Worm (Caenorhabditis elegans) whole organism, L4 larva: Measurements from ENCODE around the gene F38A5.6.

ENCODE experiments used
- F10B5.3 ChIP-seq: sonication (generic microtip); optimal IDR thresholded peaks from 2 replicates; lab custom pipeline; 2016; ENCODE audit warnings: mild to moderate bottlenecking, missing genetic modification characterization, missing compliant biosample characterization
- F49E8.2 ChIP-seq: sonication (generic microtip); optimal IDR thresholded peaks from 2 replicates; lab custom pipeline; 2016; ENCODE audit warnings: missing compliant biosample characterization, mild to moderate bottlenecking, missing genetic modification characterization, borderline replicate concordance
- T20F7.1 ChIP-seq: fragments of 200-800 bp; sonication (Bioruptor generic); optimal IDR thresholded peaks from 2 replicates; lab custom pipeline; 2018; ENCODE audit warnings: mild to moderate bottlenecking, missing genetic modification characterization, missing compliant biosample characterization
- Y105C5A.15 ChIP-seq: fragments of 200-800 bp; sonication (Bioruptor generic); IDR thresholded peaks from 2 replicates; pipeline ENCODE4 v1.3.6; 2022; ENCODE audit warnings: missing genetic modification characterization, missing compliant biosample characterization
- Y5F2A.4 ChIP-seq: fragments of 200-800 bp; sonication (Bioruptor generic); optimal IDR thresholded peaks from 2 replicates; lab custom pipeline; 2018; ENCODE audit warnings: mild to moderate bottlenecking, missing genetic modification characterization, missing compliant biosample characterization
- Y75B8A.6 ChIP-seq: fragments of 200-800 bp; sonication (Bioruptor generic); IDR thresholded peaks from 2 replicates; pipeline ENCODE4 v1.3.6; 2022; ENCODE audit warnings: missing genetic modification reagents, missing genetic modification characterization, missing compliant biosample characterization
- aha-1 ChIP-seq: fragments of 150-350 bp; peaks from one replicate; lab custom pipeline; 2014; ENCODE audit warnings: missing biosample characterization, missing genetic modification characterization
- aly-2 ChIP-seq: sonication (generic microtip); optimal IDR thresholded peaks from 2 replicates; lab custom pipeline; 2018; ENCODE audit warnings: missing biosample characterization, missing genetic modification characterization
- ceh-20 ChIP-seq: fragments of 200-800 bp; sonication (Bioruptor generic); IDR thresholded peaks from 2 replicates; pipeline ENCODE4 v1.3.6; 2022; ENCODE audit warnings: missing genetic modification reagents, missing genetic modification characterization, missing compliant biosample characterization
- ces-1 ChIP-seq: fragments of 150-350 bp; sonication (generic microtip); optimal IDR thresholded peaks from 4 replicates; lab custom pipeline; 2014; ENCODE audit warnings: missing biosample characterization, missing genetic modification reagents, missing genetic modification characterization
- cey-2 ChIP-seq: sonication (generic microtip); optimal IDR thresholded peaks from 3 replicates; lab custom pipeline; 2017; ENCODE audit warnings: missing genetic modification characterization, mild to moderate bottlenecking, missing compliant biosample characterization, antibody characterized with exemption, borderline replicate concordance; ENCODE audit not compliant: insufficient read depth
- ctbp-1 ChIP-seq: fragments of 200-800 bp; sonication (Bioruptor generic); IDR thresholded peaks from 2 replicates; pipeline ENCODE4 v1.3.6; 2022; ENCODE audit warnings: missing genetic modification reagents, missing genetic modification characterization, missing compliant biosample characterization
- duxl-1 ChIP-seq: sonication (generic microtip); optimal IDR thresholded peaks from 2 replicates; lab custom pipeline; 2016; ENCODE audit warnings: mild to moderate bottlenecking, missing genetic modification characterization, moderate library complexity, missing compliant biosample characterization; ENCODE audit not compliant: poor library complexity
- dve-1 ChIP-seq: sonication (generic microtip); optimal IDR thresholded peaks from 2 replicates; lab custom pipeline; 2017; ENCODE audit warnings: antibody characterized with exemption, mild to moderate bottlenecking, missing genetic modification characterization, missing compliant biosample characterization; ENCODE audit not compliant: insufficient read depth
- gei-8 ChIP-seq: fragments of 200-800 bp; sonication (Bioruptor generic); optimal IDR thresholded peaks from 2 replicates; lab custom pipeline; 2018; ENCODE audit warnings: mild to moderate bottlenecking, missing genetic modification characterization, missing compliant biosample characterization
- hlh-30 ChIP-seq: sonication (generic microtip); optimal IDR thresholded peaks from 2 replicates; lab custom pipeline; 2017; ENCODE audit warnings: antibody characterized with exemption, mild to moderate bottlenecking, missing genetic modification characterization, missing compliant biosample characterization; ENCODE audit not compliant: insufficient read depth
- jun-1 ChIP-seq: fragments of 150-350 bp; optimal IDR thresholded peaks from 2 replicates; lab custom pipeline; 2014; ENCODE audit warnings: missing biosample characterization, missing genetic modification reagents, missing genetic modification characterization
- lim-7 ChIP-seq: fragments of 200-800 bp; sonication (Bioruptor generic); IDR thresholded peaks from 2 replicates; pipeline ENCODE4 v1.3.6; 2022; ENCODE audit warnings: missing genetic modification characterization, missing compliant biosample characterization
- lin-13 ChIP-seq: fragments of 150-350 bp; optimal IDR thresholded peaks from 2 replicates; lab custom pipeline; 2014; ENCODE audit warnings: missing biosample characterization, missing genetic modification reagents, missing genetic modification characterization
- lin-29 ChIP-seq: fragments of 200-800 bp; sonication (Bioruptor generic); IDR thresholded peaks from 2 replicates; pipeline ENCODE4 v1.3.6; 2022; ENCODE audit warnings: missing genetic modification reagents, missing genetic modification characterization, missing compliant biosample characterization
- lin-39 ChIP-seq: fragments of 150-350 bp; optimal IDR thresholded peaks from 2 replicates; lab custom pipeline; 2014; ENCODE audit warnings: missing biosample characterization, missing genetic modification reagents, missing genetic modification characterization
- madf-5 ChIP-seq, 2 experiments: fragments of 200-800 bp; sonication (Bioruptor generic); IDR thresholded peaks; 2 replicates each; pipeline ENCODE4 v1.3.6; 2022; ENCODE audit warnings: missing compliant biosample characterization in 2 of 2, missing genetic modification characterization in 2 of 2
- madf-9 ChIP-seq: fragments of 200-800 bp; sonication (Bioruptor generic); conservative IDR thresholded peaks from 2 replicates; pipeline ENCODE4 v1.3.6; 2022; ENCODE audit warnings: missing genetic modification reagents, missing genetic modification characterization, missing compliant biosample characterization
- mdl-1 ChIP-seq, 2 experiments: fragments of 150-350 bp in 1 of 2; sonication (generic microtip) in 1 of 2; optimal IDR thresholded peaks; 2 replicates each; lab custom pipeline; 2014 to 2017; ENCODE audit warnings: missing biosample characterization in 2 of 2, missing genetic modification characterization in 2 of 2
- mdt-29 ChIP-seq: fragments of 200-800 bp; sonication (Bioruptor generic); IDR thresholded peaks from 2 replicates; pipeline ENCODE4 v1.3.6; 2022; ENCODE audit warnings: missing genetic modification reagents, missing genetic modification characterization, missing compliant biosample characterization
- mep-1 ChIP-seq: fragments of 150-350 bp; sonication (generic microtip); optimal IDR thresholded peaks from 3 replicates; lab custom pipeline; 2014; ENCODE audit warnings: missing biosample characterization, missing genetic modification characterization
- mes-2 ChIP-seq: sonication (generic microtip); optimal IDR thresholded peaks from 2 replicates; lab custom pipeline; 2016; ENCODE audit warnings: missing genotype, mild to moderate bottlenecking, missing genetic modification characterization, missing compliant biosample characterization; ENCODE audit not compliant: poor library complexity, severe bottlenecking
- nhr-10 ChIP-seq: fragments of 150-350 bp; optimal IDR thresholded peaks from 2 replicates; lab custom pipeline; 2014; ENCODE audit warnings: missing biosample characterization, missing genetic modification characterization
- nhr-102 ChIP-seq: sonication (generic microtip); optimal IDR thresholded peaks from 2 replicates; lab custom pipeline; 2016; ENCODE audit warnings: mild to moderate bottlenecking, missing genetic modification characterization, moderate library complexity, missing compliant biosample characterization
- nhr-11 ChIP-seq: fragments of 150-350 bp; optimal IDR thresholded peaks from 2 replicates; lab custom pipeline; 2014; ENCODE audit warnings: missing biosample characterization, missing genetic modification characterization
- nhr-111 ChIP-seq: fragments of 200-800 bp; sonication (Bioruptor generic); optimal IDR thresholded peaks from 2 replicates; lab custom pipeline; 2018; ENCODE audit warnings: mild to moderate bottlenecking, missing genetic modification characterization, missing compliant biosample characterization
- nhr-237 ChIP-seq: sonication (generic microtip); optimal IDR thresholded peaks from 2 replicates; lab custom pipeline; 2017; ENCODE audit warnings: missing biosample characterization, missing genetic modification characterization
- nhr-48 ChIP-seq: sonication (generic microtip); optimal IDR thresholded peaks from 2 replicates; lab custom pipeline; 2016; ENCODE audit warnings: mild to moderate bottlenecking, missing genetic modification characterization, missing compliant biosample characterization
- pha-4 ChIP-seq, 2 experiments: fragments of 150-350 bp in 1 of 2; fragments of 200-800 bp in 1 of 2; sonication (Bioruptor generic) in 1 of 2; IDR thresholded peaks in 1 of 2; optimal IDR thresholded peaks in 1 of 2; 2 replicates each; pipeline versions ENCODE4 v1.3.6 to Lab custom; 2014 to 2022; ENCODE audit warnings: missing genetic modification characterization in 2 of 2, missing genetic modification reagents in 2 of 2, missing biosample characterization in 1 of 2, missing compliant biosample characterization in 1 of 2
- php-3 ChIP-seq: fragments of 200-800 bp; sonication (Bioruptor generic); IDR thresholded peaks from 2 replicates; pipeline ENCODE4 v1.3.6; 2022; ENCODE audit warnings: missing genetic modification reagents, missing genetic modification characterization, missing compliant biosample characterization
- pqm-1 ChIP-seq: sonication (generic microtip); optimal IDR thresholded peaks from 2 replicates; lab custom pipeline; 2017; ENCODE audit warnings: missing biosample characterization, missing genetic modification characterization
- rbr-2 ChIP-seq: sonication (generic microtip); optimal IDR thresholded peaks from 2 replicates; lab custom pipeline; 2016; ENCODE audit warnings: missing genotype, missing genetic modification characterization, missing compliant biosample characterization
- saeg-2 ChIP-seq: fragments of 200-800 bp; sonication (Bioruptor generic); IDR thresholded peaks from 2 replicates; pipeline ENCODE4 v1.3.6; 2022; ENCODE audit warnings: missing genetic modification reagents, missing genetic modification characterization, missing compliant biosample characterization
- sdz-12 ChIP-seq: fragments of 200-800 bp; sonication (Bioruptor generic); optimal IDR thresholded peaks from 2 replicates; lab custom pipeline; 2018; ENCODE audit warnings: mild to moderate bottlenecking, missing genetic modification characterization, missing compliant biosample characterization
- set-16 ChIP-seq: fragments of 200-800 bp; sonication (Bioruptor generic); IDR thresholded peaks from 2 replicates; pipeline ENCODE4 v1.3.6; 2022; ENCODE audit warnings: missing genetic modification reagents, missing genetic modification characterization, missing compliant biosample characterization
- skn-1 ChIP-seq: fragments of 150-350 bp; optimal IDR thresholded peaks from 2 replicates; lab custom pipeline; 2014; ENCODE audit warnings: missing biosample characterization, missing genetic modification characterization
- snpc-1.2 ChIP-seq: fragments of 200-800 bp; sonication (Bioruptor generic); IDR thresholded peaks from 2 replicates; pipeline ENCODE4 v1.3.6; 2022; ENCODE audit warnings: missing genetic modification reagents, missing genetic modification characterization, missing compliant biosample characterization
- tra-1 ChIP-seq: fragments of 200-800 bp; sonication (Bioruptor generic); IDR thresholded peaks from 2 replicates; pipeline ENCODE4 v1.3.6; 2022; ENCODE audit warnings: missing genetic modification reagents, missing genetic modification characterization, missing compliant biosample characterization
- unc-62 ChIP-seq, 3 experiments: fragments of 150-350 bp in 1 of 3; sonication (generic microtip); optimal IDR thresholded peaks in 2 of 3; peaks in 1 of 3; 1 replicate in 1 of 3; 2 replicates in 2 of 3; lab custom pipeline; 2014 to 2017; ENCODE audit warnings: missing biosample characterization in 3 of 3, missing genetic modification characterization in 3 of 3, missing genetic modification reagents in 3 of 3, missing genotype in 1 of 3
- zag-1 ChIP-seq: fragments of 150-350 bp; optimal IDR thresholded peaks from 2 replicates; lab custom pipeline; 2014; ENCODE audit warnings: missing biosample characterization, missing genetic modification characterization
- zfp-3 ChIP-seq: fragments of 200-800 bp; sonication (Bioruptor generic); conservative IDR thresholded peaks from 2 replicates; pipeline ENCODE4 v1.3.6; 2022; ENCODE audit warnings: missing genetic modification reagents, missing genetic modification characterization, missing compliant biosample characterization
- zip-11 ChIP-seq: fragments of 200-800 bp; sonication (Bioruptor generic); IDR thresholded peaks from 2 replicates; pipeline ENCODE4 v1.3.6; 2022; ENCODE audit warnings: missing genetic modification characterization, missing compliant biosample characterization
- zip-2 ChIP-seq: fragments of 150-350 bp; optimal IDR thresholded peaks from 2 replicates; lab custom pipeline; 2014; ENCODE audit warnings: missing biosample characterization, missing genetic modification characterization
- ztf-7 ChIP-seq: fragments of 150-350 bp; optimal IDR thresholded peaks from 2 replicates; lab custom pipeline; 2014; ENCODE audit warnings: missing biosample characterization, missing genetic modification characterization

The F38A5.6 gene

DNA sequence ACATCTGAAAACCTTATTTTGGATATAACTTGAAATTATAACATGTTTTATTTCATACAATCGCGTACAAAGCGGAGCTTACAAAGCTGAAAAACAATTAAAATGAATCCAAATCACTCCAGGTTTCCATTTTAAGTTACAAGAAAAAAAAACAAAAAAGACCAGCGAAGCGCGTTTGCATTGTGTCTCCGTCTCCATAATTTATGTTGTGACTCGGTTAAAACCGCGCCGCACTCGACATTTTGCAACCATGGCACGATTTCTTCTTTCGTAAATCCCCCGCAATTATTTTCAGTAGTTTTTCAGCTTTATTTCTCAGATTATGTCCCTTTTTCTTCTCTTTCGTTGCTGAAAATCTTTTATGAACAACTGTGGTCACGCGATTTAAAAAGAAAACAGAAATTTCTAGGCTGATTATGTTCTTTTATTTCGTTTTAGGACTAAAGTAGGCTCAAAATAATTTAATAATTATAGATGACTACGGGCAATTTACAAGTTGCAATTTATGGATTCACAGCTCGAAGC is 11.7 kb downstream of the F38A5.6 start, which contains the start of the genes F38A5.2 and dnj-11:
Gene F38A5.2, minus strand, starts transcription at position 4 of the 525 bp plus-strand sequence.
Gene dnj-11, plus strand, starts transcription at position 475 of the 525 bp plus-strand sequence.
- TF ChIP-seq T20F7.1 (GFP tag; lab: Kevin White, UChicago) (no peak), F10B5.3 (tag; lab: Kevin White, UChicago) (no peak), nhr-11 (tag; lab: Kevin White, UChicago) (peak; percentile 50), nhr-102 (tag; lab: Kevin White, UChicago) (no peak), pqm-1 (tag; lab: Kevin White, UChicago) (no peak), Y75B8A.6 (GFP tag; lab: Robert Waterston, UW) (no peak), lim-7 (GFP tag; lab: Robert Waterston, UW) (no peak), nhr-48 (tag; lab: Kevin White, UChicago) (no peak), ctbp-1 (GFP tag; lab: Robert Waterston, UW) (0 out of 2 replicates have a peak, but pooled peaks have one; percentile 26), Y105C5A.15 (GFP tag; lab: Robert Waterston, UW) (no peak), unc-62 (GFP tag; optimal IDR thresholded peaks at IDR 0.05 in 1 of 2; lab: Kevin White, UChicago) (peak in 1 of 2 experiments; percentile 89), unc-62 (tag; optimal IDR thresholded peaks at IDR 0.05; lab: Kevin White, UChicago) (no peak), Y5F2A.4 (GFP tag; lab: Kevin White, UChicago) (no peak), pha-4 (GFP tag; IDR thresholded peaks at IDR 0.05; lab: Robert Waterston, UW) (no peak), pha-4 (tag; optimal IDR thresholded peaks at IDR 0.05; lab: Kevin White, UChicago) (peak; percentile 80), nhr-10 (tag; lab: Kevin White, UChicago) (no peak), lin-39 (no peak), lin-29 (GFP tag; lab: Robert Waterston, UW) (no peak), duxl-1 (tag; lab: Kevin White, UChicago) (peak; percentile 26), mep-1 (tag; lab: Kevin White, UChicago) (peak; percentile 84), saeg-2 (GFP tag; lab: Robert Waterston, UW) (no peak), zfp-3 (GFP tag; lab: Robert Waterston, UW) (no peak), lin-13 (GFP tag; lab: Kevin White, UChicago) (peak; percentile 50), madf-5 (GFP tag; IDR thresholded peaks at IDR 0.05; lab: Robert Waterston, UW) (no peak), ztf-7 (tag; lab: Kevin White, UChicago) (no peak), set-16 (GFP tag; lab: Robert Waterston, UW) (no peak), sdz-12 (GFP tag; lab: Kevin White, UChicago) (no peak), php-3 (no peak), jun-1 (tag; lab: Kevin White, UChicago) (no peak), zag-1 (no peak), zip-11 (no peak), zip-2 (tag; lab: Kevin White, UChicago) (no peak), mdt-29 (GFP tag; lab: Robert Waterston, UW) (no peak), snpc-1.2 (GFP tag; lab: Robert Waterston, UW) (peak; percentile 66), ceh-20 (GFP tag; lab: Robert Waterston, UW) (peak; percentile 31; the same call in 1 of the 2 replicates), nhr-237 (tag; lab: Kevin White, UChicago) (no peak), skn-1 (tag; lab: Kevin White, UChicago) (no peak), hlh-30 (peak; percentile 70), tra-1 (GFP tag; lab: Robert Waterston, UW) (0 out of 2 replicates have a peak, but pooled peaks have one; percentile 12), rbr-2 (tag; lab: Kevin White, UChicago) (peak; percentile 60), aly-2 (tag; lab: Kevin White, UChicago) (no peak), gei-8 (GFP tag; lab: Kevin White, UChicago) (no peak), mdl-1 (tag; optimal IDR thresholded peaks at IDR 0.05; lab: Kevin White, UChicago) (no peak), nhr-111 (GFP tag; lab: Kevin White, UChicago) (no peak), F49E8.2 (tag; lab: Kevin White, UChicago) (no peak), aha-1 (tag; lab: Kevin White, UChicago) (peak; percentile 95), madf-9 (no peak), dve-1 (peak; percentile 83), mes-2 (tag; lab: Kevin White, UChicago) (peak; percentile 89), cey-2 (tag; lab: Kevin White, UChicago) (no peak), ces-1 (GFP tag; lab: Kevin White, UChicago) (no peak)
